Fruit fly (Drosophila melanogaster) whole organism, embryonic: ENCODE data around the gene chic.

Experiments used
- Atf6 ChIP-seq: fragments of 200-800 bp; sonication (Bioruptor generic); IDR thresholded peaks from 2 replicates; pipeline ENCODE4 v1.3.6; 2022; ENCODE audit warnings: missing biosample characterization, missing genetic modification characterization
- BEAF-32 ChIP-seq: fragments of 200-800 bp; sonication (Bioruptor generic); optimal IDR thresholded peaks from 3 replicates; lab custom pipeline; 2017; ENCODE audit warnings: missing biosample characterization, missing genetic modification characterization, mild to moderate bottlenecking, moderate library complexity, missing genetic modification reagents
- CG10366 ChIP-seq: fragments of 200-800 bp; sonication (Bioruptor generic); IDR thresholded peaks from 2 replicates; pipeline ENCODE4 v1.3.6; 2022; ENCODE audit warnings: missing biosample characterization, missing genetic modification characterization
- CG11247 ChIP-seq: fragments of 200-800 bp; sonication (Bioruptor generic); IDR thresholded peaks from 2 replicates; pipeline ENCODE4 v1.3.6; 2022; ENCODE audit warnings: missing biosample characterization, missing genetic modification characterization
- CG12155 ChIP-seq: fragments of 200-800 bp; sonication (Bioruptor generic); optimal IDR thresholded peaks from 3 replicates; lab custom pipeline; 2016; ENCODE audit warnings: missing biosample characterization, missing genetic modification characterization
- CG12744 ChIP-seq: fragments of 200-800 bp; sonication (Bioruptor generic); optimal IDR thresholded peaks from 2 replicates; lab custom pipeline; 2016; ENCODE audit warnings: missing biosample characterization, missing genetic modification characterization
- CG13287 ChIP-seq: fragments of 200-800 bp; sonication (Bioruptor generic); IDR thresholded peaks from 2 replicates; pipeline ENCODE4 v1.3.6; 2022; ENCODE audit warnings: missing biosample characterization, missing genetic modification characterization; ENCODE audit not compliant: partially characterized antibody
- CG14014 ChIP-seq: fragments of 200-800 bp; sonication (Bioruptor generic); IDR thresholded peaks from 2 replicates; pipeline ENCODE4 v1.3.6; 2022; ENCODE audit warnings: missing biosample characterization, missing genetic modification characterization
- CG14050 ChIP-seq: fragments of 200-800 bp; sonication (Bioruptor generic); IDR thresholded peaks from 3 replicates; pipeline ENCODE4 v1.3.6; 2022; ENCODE audit warnings: missing biosample characterization, missing genetic modification characterization
- CG14710 ChIP-seq: fragments of 200-800 bp; sonication (Bioruptor generic); optimal IDR thresholded peaks from 3 replicates; lab custom pipeline; 2019; ENCODE audit warnings: missing biosample characterization, mild to moderate bottlenecking, missing genetic modification characterization, moderate library complexity
- CG1792 ChIP-seq: fragments of 200-800 bp; sonication (Bioruptor generic); optimal IDR thresholded peaks from 2 replicates; lab custom pipeline; 2016; ENCODE audit warnings: missing biosample characterization, missing genetic modification characterization
- CG18619 ChIP-seq: fragments of 200-800 bp; sonication (Bioruptor generic); optimal IDR thresholded peaks from 3 replicates; lab custom pipeline; 2017; ENCODE audit warnings: missing biosample characterization, mild to moderate bottlenecking, missing genetic modification characterization
- CG18764 ChIP-seq: fragments of 200-800 bp; sonication (Bioruptor generic); optimal IDR thresholded peaks from 3 replicates; lab custom pipeline; 2016; ENCODE audit warnings: missing biosample characterization, missing genetic modification characterization
- CG2202 ChIP-seq: fragments of 200-800 bp; sonication (Bioruptor generic); optimal IDR thresholded peaks from 2 replicates; lab custom pipeline; 2018; ENCODE audit warnings: missing biosample characterization, mild to moderate bottlenecking, missing genetic modification characterization
- CG2875 ChIP-seq: fragments of 200-800 bp; sonication (Bioruptor generic); optimal IDR thresholded peaks from 2 replicates; lab custom pipeline; 2017; ENCODE audit warnings: missing biosample characterization, mild to moderate bottlenecking, missing genetic modification characterization, missing genetic modification reagents
- CG33557 ChIP-seq: fragments of 200-800 bp; sonication (Bioruptor generic); optimal IDR thresholded peaks from 2 replicates; lab custom pipeline; 2019; ENCODE audit warnings: missing biosample characterization, mild to moderate bottlenecking, missing genetic modification characterization, moderate library complexity
- CG5953 ChIP-seq: fragments of 200-800 bp; sonication (Bioruptor generic); IDR thresholded peaks from 2 replicates; pipeline ENCODE4 v1.3.6; 2022; ENCODE audit warnings: missing biosample characterization, missing genetic modification characterization
- CG7963 ChIP-seq: fragments of 200-800 bp; sonication (Bioruptor generic); IDR thresholded peaks from 3 replicates; pipeline ENCODE4 v1.3.6; 2022; ENCODE audit warnings: missing biosample characterization, missing genetic modification characterization; ENCODE audit not compliant: partially characterized antibody
- CG8765 ChIP-seq: fragments of 200-800 bp; sonication (Bioruptor generic); IDR thresholded peaks from 2 replicates; pipeline ENCODE4 v1.3.6; 2022; ENCODE audit warnings: missing biosample characterization, missing genetic modification characterization
- CG9817 ChIP-seq: fragments of 200-800 bp; sonication (Bioruptor generic); optimal IDR thresholded peaks from 2 replicates; lab custom pipeline; 2018; ENCODE audit warnings: missing biosample characterization, mild to moderate bottlenecking, missing genetic modification characterization, moderate library complexity
- CrebB ChIP-seq: fragments of 200-800 bp; sonication (Bioruptor generic); optimal IDR thresholded peaks from 3 replicates; lab custom pipeline; 2018; ENCODE audit warnings: missing biosample characterization, mild to moderate bottlenecking, missing genetic modification characterization
- D ChIP-seq, 2 experiments: fragments of 200-800 bp in 1 of 2; fragments of >200 bp in 1 of 2; sonication (Bioruptor generic) in 1 of 2; optimal IDR thresholded peaks; 2 replicates in 1 of 2; 3 replicates in 1 of 2; lab custom pipeline; 2017; ENCODE audit warnings: mild to moderate bottlenecking in 1 of 2, missing biosample characterization in 1 of 2, missing genetic modification characterization in 1 of 2, missing genetic modification reagents in 1 of 2
- D19B ChIP-seq: fragments of 200-800 bp; sonication (Bioruptor generic); optimal IDR thresholded peaks from 2 replicates; lab custom pipeline; 2017; ENCODE audit warnings: missing biosample characterization, mild to moderate bottlenecking, missing genetic modification characterization
- Dref ChIP-seq: fragments of 200-800 bp; sonication (Bioruptor generic); IDR thresholded peaks from 2 replicates; pipeline ENCODE4 v1.3.6; 2022; ENCODE audit warnings: missing biosample characterization, missing genetic modification characterization
- Ets97D ChIP-seq: fragments of 200-800 bp; sonication (Bioruptor generic); optimal IDR thresholded peaks from 3 replicates; lab custom pipeline; 2016; ENCODE audit warnings: missing biosample characterization, missing genetic modification characterization
- GATAe ChIP-seq: fragments of 200-800 bp; sonication (Bioruptor generic); conservative IDR thresholded peaks from 2 replicates; pipeline ENCODE4 v1.3.6; 2022; ENCODE audit warnings: missing biosample characterization, missing genetic modification characterization
- Mrtf ChIP-seq: fragments of 200-800 bp; sonication (Bioruptor generic); IDR thresholded peaks from 3 replicates; pipeline ENCODE4 v1.3.6; 2022; ENCODE audit warnings: missing biosample characterization, missing genetic modification characterization
- Neu2 ChIP-seq: fragments of 200-800 bp; sonication (Bioruptor generic); optimal IDR thresholded peaks from 3 replicates; lab custom pipeline; 2016; ENCODE audit warnings: missing biosample characterization, missing genetic modification characterization, borderline replicate concordance
- Nf-YA ChIP-seq: fragments of 200-800 bp; sonication (Bioruptor generic); IDR thresholded peaks from 2 replicates; pipeline ENCODE4 v1.3.6; 2022; ENCODE audit warnings: missing biosample characterization, missing genetic modification characterization
- NfI ChIP-seq: fragments of 200-800 bp; sonication (Bioruptor generic); optimal IDR thresholded peaks from 3 replicates; lab custom pipeline; 2018; ENCODE audit warnings: missing biosample characterization, mild to moderate bottlenecking, missing genetic modification characterization, moderate library complexity
- Poxn ChIP-seq: fragments of 200-800 bp; sonication (Bioruptor generic); IDR thresholded peaks from 2 replicates; pipeline ENCODE4 v1.3.6; 2022; ENCODE audit warnings: missing biosample characterization, missing genetic modification characterization
- Ravus ChIP-seq: fragments of 200-800 bp; sonication (Bioruptor generic); IDR thresholded peaks from 2 replicates; pipeline ENCODE4 v1.3.6; 2022; ENCODE audit warnings: missing biosample characterization, missing genetic modification characterization
- YL-1 ChIP-seq: fragments of 200-800 bp; sonication (Bioruptor generic); optimal IDR thresholded peaks from 3 replicates; lab custom pipeline; 2017; ENCODE audit warnings: missing biosample characterization, mild to moderate bottlenecking, missing genetic modification characterization
- ase ChIP-seq: fragments of 200-800 bp; sonication (Bioruptor generic); IDR thresholded peaks from 3 replicates; pipeline ENCODE4 v1.3.6; 2022; ENCODE audit warnings: missing biosample characterization, missing genetic modification characterization
- bab2 ChIP-seq: fragments of 200-800 bp; sonication (Bioruptor generic); optimal IDR thresholded peaks from 2 replicates; lab custom pipeline; 2016; ENCODE audit warnings: missing biosample characterization, missing genetic modification characterization
- bowl ChIP-seq: fragments of 200-800 bp; sonication (Bioruptor generic); IDR thresholded peaks from 2 replicates; pipeline ENCODE4 v1.3.6; 2022; ENCODE audit warnings: missing biosample characterization, missing genetic modification characterization
- cato ChIP-seq: fragments of 200-800 bp; sonication (Bioruptor generic); optimal IDR thresholded peaks from 2 replicates; lab custom pipeline; 2016; ENCODE audit warnings: missing biosample characterization, missing genetic modification characterization, borderline replicate concordance
- croc ChIP-seq: fragments of 200-800 bp; sonication (Bioruptor generic); conservative IDR thresholded peaks from 3 replicates; pipeline ENCODE4 v1.3.6; 2022; ENCODE audit warnings: missing biosample characterization, missing genetic modification characterization
- crp ChIP-seq, 2 experiments: fragments of 200-800 bp; sonication (Bioruptor generic); optimal IDR thresholded peaks; 2 replicates in 1 of 2; 3 replicates in 1 of 2; lab custom pipeline; 2017; ENCODE audit warnings: missing biosample characterization in 2 of 2, missing genetic modification characterization in 2 of 2, mild to moderate bottlenecking in 1 of 2, moderate library complexity in 1 of 2
- dimm ChIP-seq: fragments of 200-800 bp; sonication (Bioruptor generic); IDR thresholded peaks from 2 replicates; pipeline ENCODE4 v1.3.6; 2022; ENCODE audit warnings: missing biosample characterization, missing genetic modification characterization
- dysf ChIP-seq: fragments of 200-800 bp; sonication (Bioruptor generic); IDR thresholded peaks from 3 replicates; pipeline ENCODE4 v1.3.6; 2022; ENCODE audit warnings: missing biosample characterization, missing genetic modification characterization
- eyg ChIP-seq: fragments of 200-800 bp; sonication (Bioruptor generic); optimal IDR thresholded peaks from 3 replicates; lab custom pipeline; 2016; ENCODE audit warnings: missing biosample characterization, missing genetic modification characterization
- gfzf ChIP-seq: fragments of 200-800 bp; sonication (Bioruptor generic); optimal IDR thresholded peaks from 2 replicates; lab custom pipeline; 2016; ENCODE audit warnings: missing biosample characterization, mild to moderate bottlenecking, missing genetic modification characterization, moderate library complexity
- jumu ChIP-seq: fragments of 200-800 bp; sonication (Bioruptor generic); optimal IDR thresholded peaks from 3 replicates; lab custom pipeline; 2016; ENCODE audit warnings: missing biosample characterization, missing genetic modification characterization
- lab ChIP-seq: fragments of 200-800 bp; sonication (Bioruptor generic); optimal IDR thresholded peaks from 3 replicates; lab custom pipeline; 2017; ENCODE audit warnings: missing biosample characterization, missing genetic modification characterization, mild to moderate bottlenecking, moderate library complexity, missing genetic modification reagents
- lilli ChIP-seq: fragments of 200-800 bp; sonication (Bioruptor generic); optimal IDR thresholded peaks from 3 replicates; lab custom pipeline; 2016; ENCODE audit warnings: missing biosample characterization, missing genetic modification characterization
- sc ChIP-seq, 3 experiments: fragments of >200 bp in 2 of 3; fragments of 200-800 bp in 1 of 3; sonication (Bioruptor generic) in 1 of 3; optimal IDR thresholded peaks; 2 replicates in 2 of 3; 3 replicates in 1 of 3; lab custom pipeline; 2017; ENCODE audit warnings: mild to moderate bottlenecking in 1 of 3, missing biosample characterization in 1 of 3, missing genetic modification characterization in 1 of 3, missing genetic modification reagents in 1 of 3
- schlank ChIP-seq: fragments of 200-800 bp; sonication (Bioruptor generic); optimal IDR thresholded peaks from 2 replicates; lab custom pipeline; 2018; ENCODE audit warnings: missing biosample characterization, mild to moderate bottlenecking, missing genetic modification characterization
- slp2 ChIP-seq: fragments of 200-800 bp; sonication (Bioruptor generic); optimal IDR thresholded peaks from 2 replicates; lab custom pipeline; 2016; ENCODE audit warnings: missing biosample characterization, missing genetic modification characterization
- tx ChIP-seq: fragments of 200-800 bp; sonication (Bioruptor generic); optimal IDR thresholded peaks from 2 replicates; lab custom pipeline; 2016; ENCODE audit warnings: missing biosample characterization, missing genetic modification characterization

chic gene

DNA sequence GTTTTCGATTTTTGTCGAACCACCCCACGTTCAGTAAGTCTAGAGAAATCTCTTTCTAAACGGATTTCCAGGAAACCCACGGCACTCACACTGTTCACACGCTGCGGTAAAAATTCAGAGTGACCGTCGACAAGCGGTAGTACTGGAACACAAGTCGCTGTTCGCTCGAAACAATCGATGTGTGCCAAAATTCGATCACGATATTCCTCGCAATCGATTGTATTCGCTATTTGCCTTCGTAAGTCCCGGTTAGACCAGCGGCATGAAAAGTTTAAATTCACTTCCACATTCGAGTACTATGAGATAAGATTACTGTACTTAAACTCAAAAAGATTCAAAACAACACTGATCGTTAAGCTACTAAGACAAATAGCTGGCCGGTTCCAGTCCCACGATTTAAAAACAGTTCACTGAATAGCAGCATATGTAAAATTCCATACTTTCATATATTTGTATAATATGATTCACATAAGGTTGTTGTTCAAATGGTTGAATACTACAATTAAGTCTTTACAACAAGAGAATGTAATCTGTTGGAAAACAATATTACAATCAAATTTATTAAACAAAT, at the start of gene chic (continued):
- TF ChIP-seq schlank (tag; lab: Kevin White, UChicago) (no peak), lab (GFP tag; lab: Kevin White, UChicago) (peak; percentile 23), CrebB (tag; lab: Kevin White, UChicago) (peak; percentile 52), Neu2 (GFP tag; lab: Kevin White, UChicago) (no peak), CG10366 (GFP tag; lab: Robert Waterston, UW) (no peak), YL-1 (no peak), CG8765 (no peak), CG9817 (peak; percentile 9), CG2202 (tag; lab: Kevin White, UChicago) (no peak), Ravus (GFP tag; lab: Robert Waterston, UW) (no peak), bab2 (GFP tag; lab: Kevin White, UChicago) (no peak), eyg (GFP tag; lab: Kevin White, UChicago) (no peak), dysf (GFP tag; lab: Robert Waterston, UW) (no peak), Atf6 (GFP tag; lab: Robert Waterston, UW) (no peak), ase (no peak), CG14014 (GFP tag; lab: Robert Waterston, UW) (no peak), CG14710 (tag; lab: Kevin White, UChicago) (no peak), CG18764 (GFP tag; lab: Kevin White, UChicago) (no peak), cato (GFP tag; lab: Kevin White, UChicago) (no peak), crp (GFP tag; optimal IDR thresholded peaks at IDR 0.05; lab: Kevin White, UChicago) (no peak), CG1792 (GFP tag; lab: Kevin White, UChicago) (no peak), jumu (no peak), CG7963 (GFP tag; lab: Robert Waterston, UW) (no peak), CG5953 (GFP tag; lab: Robert Waterston, UW) (no peak), croc (no peak), CG12155 (GFP tag; lab: Kevin White, UChicago) (peak; percentile 80), CG12744 (no peak), GATAe (GFP tag; lab: Robert Waterston, UW) (no peak), CG18619 (GFP tag; lab: Kevin White, UChicago) (no peak), D19B (GFP tag; lab: Kevin White, UChicago) (no peak), dimm (GFP tag; lab: Robert Waterston, UW) (no peak), Mrtf (GFP tag; lab: Robert Waterston, UW) (no peak), bowl (GFP tag; lab: Robert Waterston, UW) (no peak), D (optimal IDR thresholded peaks at IDR 0.05; lab: Kevin White, UChicago) (no peak), D (GFP tag; optimal IDR thresholded peaks at IDR 0.05; lab: Kevin White, UChicago) (no peak), slp2 (GFP tag; lab: Kevin White, UChicago) (no peak), Dref (GFP tag; lab: Robert Waterston, UW) (no peak), NfI (GFP tag; lab: Kevin White, UChicago) (no peak), Ets97D (GFP tag; lab: Kevin White, UChicago) (peak; percentile 23), tx (GFP tag; lab: Kevin White, UChicago) (no peak), CG14050 (GFP tag; lab: Robert Waterston, UW) (no peak), CG2875 (GFP tag; lab: Kevin White, UChicago) (no peak), BEAF-32 (GFP tag; lab: Kevin White, UChicago) (peak; percentile 22), Nf-YA (no peak), CG11247 (GFP tag; lab: Robert Waterston, UW) (no peak), Poxn (GFP tag; lab: Robert Waterston, UW) (no peak), gfzf (GFP tag; lab: Kevin White, UChicago) (peak; percentile 68), CG13287 (GFP tag; lab: Robert Waterston, UW) (no peak), CG33557 (GFP tag; lab: Kevin White, UChicago) (no peak), sc (optimal IDR thresholded peaks at IDR 0.05; lab: Kevin White, UChicago) (no peak), sc (GFP tag; optimal IDR thresholded peaks at IDR 0.05; lab: Kevin White, UChicago) (no peak), lilli (GFP tag; lab: Kevin White, UChicago) (peak; percentile 17)
